Worm (Caenorhabditis elegans): ENCODE data around the gene ztf-14.
A peak's percentile ranks its signal among the peaks of the same experiment; 100 is the strongest.

ztf-14 gene

ce11 chrX:14507992-14508391, 12.1 kb downstream of the ztf-14 start (continued):
- no peak for TF ChIP-seq mab-9 (GFP tag; IDR thresholded peaks at IDR 0.05)
- no peak for TF ChIP-seq aha-1 (tag; optimal IDR thresholded peaks at IDR 0.05)
- no peak for TF ChIP-seq nhr-12 (tag; optimal IDR thresholded peaks at IDR 0.05)
- peak; percentile 55 for TF ChIP-seq nhr-19 (GFP tag; conservative IDR thresholded peaks at IDR 0.05)

- TF ChIP-seq nhr-237 (tag; optimal IDR thresholded peaks at IDR 0.05) (no peak), lin-35 (GFP tag; optimal IDR thresholded peaks at IDR 0.05) (peak in 1 of 2 experiments; percentile 36), Y116A8C.19 (tag; optimal IDR thresholded peaks at IDR 0.05; ENCODE audit: borderline replicate concordance) (no peak), egl-27 (tag; optimal IDR thresholded peaks at IDR 0.05) (peak in 1 of 2 experiments; percentile 70), nhr-19 (GFP tag; conservative IDR thresholded peaks at IDR 0.05) (peak; percentile 61), rnt-1 (tag; optimal IDR thresholded peaks at IDR 0.05) (peak; percentile 84), alr-1 (tag; optimal IDR thresholded peaks at IDR 0.05; ENCODE audit: borderline replicate concordance) (no peak), jun-1 (tag; optimal IDR thresholded peaks at IDR 0.05) (no peak), nhr-11 (tag; optimal IDR thresholded peaks at IDR 0.05) (no peak), fkh-10 (GFP tag; optimal IDR thresholded peaks at IDR 0.05) (no peak), sptf-1 (tag; optimal IDR thresholded peaks at IDR 0.05) (no peak), ces-1 (GFP tag; optimal IDR thresholded peaks at IDR 0.05) (no peak), fkh-8 (tag; optimal IDR thresholded peaks at IDR 0.05) (no peak), mdl-1 (tag; optimal IDR thresholded peaks at IDR 0.05) (no peak), nhr-77 (tag; optimal IDR thresholded peaks at IDR 0.05) (peak; percentile 13), ceh-90 (tag; optimal IDR thresholded peaks at IDR 0.05) (no peak), lin-15B (tag; optimal IDR thresholded peaks at IDR 0.05) (no peak), mef-2 (tag; optimal IDR thresholded peaks at IDR 0.05) (no peak), aha-1 (tag; optimal IDR thresholded peaks at IDR 0.05) (no peak), grh-1 (GFP tag; IDR thresholded peaks at IDR 0.05) (peak; percentile 56; the same call in 1 of the 2 replicates), dsc-1 (tag; optimal IDR thresholded peaks at IDR 0.05) (no peak), nhr-90 (tag; optimal IDR thresholded peaks at IDR 0.05; ENCODE audit: poor library complexity) (peak; percentile 35), tbx-2 (tag; optimal IDR thresholded peaks at IDR 0.05) (peak; percentile 58), sox-4 (tag; optimal IDR thresholded peaks at IDR 0.05) (no peak), unc-98 (GFP tag; IDR thresholded peaks at IDR 0.05) (no peak), aly-2 (tag; optimal IDR thresholded peaks at IDR 0.05) (no peak), unc-62 (GFP tag; optimal IDR thresholded peaks at IDR 0.05) (no peak), mep-1 (tag; optimal IDR thresholded peaks at IDR 0.05) (peak; percentile 85), unc-30 (tag; optimal IDR thresholded peaks at IDR 0.05) (no peak), snu-23 (GFP tag; optimal IDR thresholded peaks at IDR 0.05) (peak; percentile 65), pqm-1 (tag; optimal IDR thresholded peaks at IDR 0.05) (no peak), unc-130 (tag; optimal IDR thresholded peaks at IDR 0.05) (peak; percentile 33), efl-1 (optimal IDR thresholded peaks at IDR 0.05) (peak in 1 of 2 experiments; percentile 5), efl-1 (GFP tag; optimal IDR thresholded peaks at IDR 0.05 in 1 of 2) (peak in 1 of 2 experiments; percentile 36), lin-14 (GFP tag; optimal IDR thresholded peaks at IDR 0.05) (peak; percentile 94), pag-3 (tag; optimal IDR thresholded peaks at IDR 0.05; ENCODE audit: borderline replicate concordance, insufficient read depth) (peak; percentile 58), efl-3 (GFP tag; optimal IDR thresholded peaks at IDR 0.05) (no peak), lin-39 (tag; optimal IDR thresholded peaks at IDR 0.05) (peak; percentile 77), nhr-20 (tag; optimal IDR thresholded peaks at IDR 0.05) (peak; percentile 69), ceh-88 (GFP tag; IDR thresholded peaks at IDR 0.05) (no peak), skn-1 (tag; optimal IDR thresholded peaks at IDR 0.05) (no peak), ztf-4 (tag; optimal IDR thresholded peaks at IDR 0.05) (no peak), nhr-47 (tag; optimal IDR thresholded peaks at IDR 0.05) (peak; percentile 36), ceh-63 (GFP tag; optimal IDR thresholded peaks at IDR 0.05) (no peak), tlp-1 (tag; optimal IDR thresholded peaks at IDR 0.05) (no peak), elt-2 (tag; optimal IDR thresholded peaks at IDR 0.05) (no peak), lir-3 (tag; optimal IDR thresholded peaks at IDR 0.05; ENCODE audit: poor library complexity) (peak; percentile 1), mab-9 (GFP tag; IDR thresholded peaks at IDR 0.05) (no peak), egl-13 (tag; optimal IDR thresholded peaks at IDR 0.05) (no peak), isw-1 (GFP tag; IDR thresholded peaks at IDR 0.05) (no peak)
Observed at ce11 chrX:14508823-14509259, 13.0 kb downstream of the ztf-14 start.

Measured in whole organism, L1 larva.